Fruit fly (Drosophila melanogaster) whole organism, embryonic: ENCODE measurements around the gene ND-24L.

Experiments used
- Awh ChIP-seq: fragments of 200-800 bp; sonication (Bioruptor generic); IDR thresholded peaks from 2 replicates; pipeline ENCODE4, ENCODE4 v1.3.6; 2022; ENCODE audit warnings: missing biosample characterization, missing genetic modification characterization
- BtbVII ChIP-seq: fragments of 200-800 bp; sonication (Bioruptor generic); optimal IDR thresholded peaks from 3 replicates; lab custom pipeline; 2017; ENCODE audit warnings: missing biosample characterization, mild to moderate bottlenecking, missing genetic modification characterization
- CG13894 ChIP-seq: fragments of 200-800 bp; sonication (Bioruptor generic); optimal IDR thresholded peaks from 3 replicates; lab custom pipeline; 2018; ENCODE audit warnings: missing biosample characterization, mild to moderate bottlenecking, missing genetic modification characterization, moderate library complexity
- CG17912 ChIP-seq: fragments of 200-800 bp; sonication (Bioruptor generic); optimal IDR thresholded peaks from 2 replicates; lab custom pipeline; 2018; ENCODE audit warnings: missing biosample characterization, mild to moderate bottlenecking, missing genetic modification characterization
- CG1832 ChIP-seq: fragments of 200-800 bp; sonication (Bioruptor generic); optimal IDR thresholded peaks from 2 replicates; lab custom pipeline; 2017; ENCODE audit warnings: missing biosample characterization, mild to moderate bottlenecking, missing genetic modification characterization, inconsistent platforms
- CG4360 ChIP-seq: fragments of 200-800 bp; sonication (Bioruptor generic); IDR thresholded peaks from 2 replicates; pipeline ENCODE4 v1.3.6; 2022; ENCODE audit warnings: missing biosample characterization, missing genetic modification characterization
- CG5953 ChIP-seq: fragments of 200-800 bp; sonication (Bioruptor generic); IDR thresholded peaks from 2 replicates; pipeline ENCODE4 v1.3.6; 2022; ENCODE audit warnings: missing biosample characterization, missing genetic modification characterization
- CG6791 ChIP-seq: fragments of 200-800 bp; sonication (Bioruptor generic); IDR thresholded peaks from 3 replicates; pipeline ENCODE4 v1.3.6; 2022; ENCODE audit warnings: missing biosample characterization, missing genetic modification characterization; ENCODE audit not compliant: partially characterized antibody
- CG8290 ChIP-seq, 3 experiments: fragments of 200-800 bp; sonication (Bioruptor generic); optimal IDR thresholded peaks; 2 replicates each; lab custom pipeline; 2016 to 2019; ENCODE audit warnings: missing biosample characterization in 3 of 3, missing genetic modification characterization in 3 of 3, mild to moderate bottlenecking in 2 of 3, moderate library complexity in 1 of 3
- CG8924 ChIP-seq: fragments of 200-800 bp; optimal IDR thresholded peaks from 3 replicates; lab custom pipeline; 2019; ENCODE audit warnings: missing biosample characterization, mild to moderate bottlenecking, missing genetic modification characterization, moderate library complexity
- Kr ChIP-seq: fragments of 200-800 bp; sonication (Bioruptor generic); optimal IDR thresholded peaks from 2 replicates; lab custom pipeline; 2017; ENCODE audit warnings: missing biosample characterization, mild to moderate bottlenecking, missing genetic modification characterization
- Nf-YA ChIP-seq: fragments of 200-800 bp; sonication (Bioruptor generic); IDR thresholded peaks from 2 replicates; pipeline ENCODE4 v1.3.6; 2022; ENCODE audit warnings: missing biosample characterization, missing genetic modification characterization
- Nf-YB ChIP-seq: fragments of 200-800 bp; sonication (Bioruptor generic); optimal IDR thresholded peaks from 3 replicates; lab custom pipeline; 2019; ENCODE audit warnings: missing biosample characterization, mild to moderate bottlenecking, missing genetic modification characterization, moderate library complexity
- Opbp ChIP-seq: fragments of 200-800 bp; sonication (Bioruptor generic); IDR thresholded peaks from 3 replicates; pipeline ENCODE4 v1.3.6; 2022; ENCODE audit warnings: missing biosample characterization, missing genetic modification characterization; ENCODE audit not compliant: partially characterized antibody
- Side ChIP-seq: fragments of 200-800 bp; sonication (Bioruptor generic); optimal IDR thresholded peaks from 2 replicates; lab custom pipeline; 2016; ENCODE audit warnings: missing biosample characterization, missing genetic modification characterization
- crol ChIP-seq: fragments of 200-800 bp; sonication (Bioruptor generic); IDR thresholded peaks from 2 replicates; pipeline ENCODE4 v1.3.6; 2022; ENCODE audit warnings: missing biosample characterization, missing genetic modification characterization
- dmrt11E ChIP-seq: fragments of 200-800 bp; sonication (Bioruptor generic); optimal IDR thresholded peaks from 3 replicates; lab custom pipeline; 2018; ENCODE audit warnings: missing biosample characterization, mild to moderate bottlenecking, missing genetic modification characterization, moderate library complexity
- gcm ChIP-seq: fragments of 200-800 bp; sonication (Bioruptor generic); optimal IDR thresholded peaks from 2 replicates; lab custom pipeline; 2019; ENCODE audit warnings: missing biosample characterization, mild to moderate bottlenecking, missing genetic modification characterization, moderate library complexity
- gsb-n ChIP-seq: fragments of 200-800 bp; sonication (Bioruptor generic); optimal IDR thresholded peaks from 3 replicates; lab custom pipeline; 2018; ENCODE audit warnings: missing biosample characterization, mild to moderate bottlenecking, missing genetic modification characterization
- kni ChIP-seq: fragments of 200-800 bp; sonication (Bioruptor generic); optimal IDR thresholded peaks from 3 replicates; lab custom pipeline; 2017; ENCODE audit warnings: mild to moderate bottlenecking, missing biosample characterization, missing genetic modification reagents, missing genetic modification characterization
- mam ChIP-seq: fragments of 200-800 bp; sonication (Bioruptor generic); optimal IDR thresholded peaks from 3 replicates; lab custom pipeline; 2016; ENCODE audit warnings: missing biosample characterization, missing genetic modification characterization
- nerfin-1 ChIP-seq: fragments of 200-800 bp; sonication (Bioruptor generic); optimal IDR thresholded peaks from 3 replicates; lab custom pipeline; 2019; ENCODE audit warnings: missing biosample characterization, mild to moderate bottlenecking, missing genetic modification characterization, moderate library complexity
- oc ChIP-seq: fragments of 200-800 bp; sonication (Bioruptor generic); optimal IDR thresholded peaks from 2 replicates; lab custom pipeline; 2018; ENCODE audit warnings: missing biosample characterization, mild to moderate bottlenecking, missing genetic modification characterization, moderate library complexity
- pan ChIP-seq, 4 experiments: fragments of >200 bp in 3 of 4; fragments of 200-800 bp in 1 of 4; sonication (Bioruptor generic) in 1 of 4; optimal IDR thresholded peaks in 3 of 4; IDR thresholded peaks in 1 of 4; 2 replicates each; pipeline versions ENCODE4 v1.3.6 to Lab custom; 2017 to 2022; ENCODE audit warnings: missing biosample characterization in 2 of 4, missing genetic modification characterization in 2 of 4, mixed read lengths in 1 of 4
- peb ChIP-seq: fragments of 200-800 bp; sonication (Bioruptor generic); IDR thresholded peaks from 2 replicates; pipeline ENCODE4 v1.3.6; 2022; ENCODE audit warnings: missing biosample characterization, missing genetic modification characterization
- pfk ChIP-seq: fragments of 200-800 bp; sonication (Bioruptor generic); optimal IDR thresholded peaks from 2 replicates; lab custom pipeline; 2018; ENCODE audit warnings: missing biosample characterization, mild to moderate bottlenecking, missing genetic modification characterization, moderate library complexity
- prd ChIP-seq, 3 experiments: fragments of >200 bp in 2 of 3; fragments of 200-800 bp in 1 of 3; sonication (Bioruptor generic) in 1 of 3; optimal IDR thresholded peaks in 2 of 3; IDR thresholded peaks in 1 of 3; 2 replicates in 2 of 3; 3 replicates in 1 of 3; pipeline versions ENCODE4 v1.3.6 to Lab custom; 2017 to 2022; ENCODE audit warnings: missing biosample characterization in 1 of 3, missing genetic modification characterization in 1 of 3
- pros ChIP-seq: fragments of 200-800 bp; sonication (Bioruptor generic); optimal IDR thresholded peaks from 3 replicates; lab custom pipeline; 2019; ENCODE audit warnings: missing biosample characterization, mild to moderate bottlenecking, missing genetic modification characterization, moderate library complexity
- sd ChIP-seq: fragments of 200-800 bp; sonication (Bioruptor generic); optimal IDR thresholded peaks from 3 replicates; lab custom pipeline; 2018; ENCODE audit warnings: missing biosample characterization, mild to moderate bottlenecking, missing genetic modification characterization, moderate library complexity
- seq ChIP-seq: fragments of 200-800 bp; sonication (Bioruptor generic); IDR thresholded peaks from 2 replicates; pipeline ENCODE4 v1.3.6; 2022; ENCODE audit warnings: missing biosample characterization, missing genetic modification characterization
- sqz ChIP-seq: fragments of 200-800 bp; sonication (Bioruptor generic); optimal IDR thresholded peaks from 3 replicates; lab custom pipeline; 2018; ENCODE audit warnings: missing biosample characterization, mild to moderate bottlenecking, missing genetic modification characterization
- tap ChIP-seq: fragments of 200-800 bp; optimal IDR thresholded peaks from 3 replicates; lab custom pipeline; 2019; ENCODE audit warnings: missing biosample characterization, mild to moderate bottlenecking, missing genetic modification characterization, moderate library complexity
- tll ChIP-seq, 2 experiments: fragments of 200-800 bp in 1 of 2; fragments of >200 bp in 1 of 2; sonication (Bioruptor generic) in 1 of 2; optimal IDR thresholded peaks; 2 replicates each; lab custom pipeline; 2017 to 2019; ENCODE audit warnings: missing biosample characterization in 2 of 2, missing genetic modification characterization in 2 of 2, mild to moderate bottlenecking in 1 of 2, moderate library complexity in 1 of 2
- vnd ChIP-seq: fragments of 200-800 bp; sonication (Bioruptor generic); IDR thresholded peaks from 3 replicates; pipeline ENCODE4 v1.3.6; 2022; ENCODE audit warnings: missing biosample characterization, missing genetic modification characterization; ENCODE audit not compliant: partially characterized antibody
- zen ChIP-seq: fragments of 200-800 bp; sonication (Bioruptor generic); optimal IDR thresholded peaks from 3 replicates; lab custom pipeline; 2018; ENCODE audit warnings: missing biosample characterization, mild to moderate bottlenecking, missing genetic modification characterization, moderate library complexity

The ND-24L gene

dm6 chr3L:17320711-17321110 lies at the start of gene ND-24L:
ND-24L (minus strand) TSS chr3L:17320811.
- TF ChIP-seq Opbp (no peak), CG6791 (GFP tag; lab: Robert Waterston, UW) (no peak), BtbVII (GFP tag; lab: Kevin White, UChicago) (no peak), CG8290 (GFP tag; optimal IDR thresholded peaks at IDR 0.05; lab: Kevin White, UChicago) (no peak), CG8290 (tag; optimal IDR thresholded peaks at IDR 0.05; lab: Kevin White, UChicago) (no peak)

- TF ChIP-seq gsb-n (peak; percentile 51), pan (optimal IDR thresholded peaks at IDR 0.05; lab: Kevin White, UChicago) (no peak), pan (GFP tag; optimal IDR thresholded peaks at IDR 0.05 in 1 of 2, IDR thresholded peaks at IDR 0.05 in 1 of 2) (no peak), Nf-YB (GFP tag; lab: Kevin White, UChicago) (peak; percentile 41), Nf-YA (GFP tag; lab: Robert Waterston, UW) (no peak), kni (GFP tag; lab: Kevin White, UChicago) (peak; percentile 47), zen (peak; percentile 69), prd (optimal IDR thresholded peaks at IDR 0.05; lab: Kevin White, UChicago) (no peak), prd (GFP tag; IDR thresholded peaks at IDR 0.05; lab: Robert Waterston, UW) (no peak), CG5953 (GFP tag; lab: Robert Waterston, UW) (no peak), sd (tag; lab: Kevin White, UChicago) (peak; percentile 28), CG8924 (tag; lab: Kevin White, UChicago) (peak; percentile 26), crol (GFP tag; lab: Robert Waterston, UW) (peak; percentile 77), mam (GFP tag; lab: Kevin White, UChicago) (no peak), gcm (peak; percentile 61), CG1832 (GFP tag; lab: Kevin White, UChicago) (peak; percentile 68), peb (GFP tag; lab: Robert Waterston, UW) (no peak), seq (GFP tag; lab: Robert Waterston, UW) (peak; percentile 50; the same call in 1 of the 2 replicates), Awh (peak; percentile 72; the same call in 1 of the 2 replicates), pros (GFP tag; lab: Kevin White, UChicago) (peak; percentile 91), Side (GFP tag; lab: Kevin White, UChicago) (no peak), nerfin-1 (tag; lab: Kevin White, UChicago) (peak; percentile 89), Kr (GFP tag; lab: Kevin White, UChicago) (peak; percentile 76), oc (tag; lab: Kevin White, UChicago) (peak; percentile 25)
These were observed 46.3 kb upstream of the ND-24L start for dm6 chr3L:17366936-17367335.

- peak; percentile 72 for TF ChIP-seq pros (GFP tag; lab: Kevin White, UChicago)
- peak; percentile 55 for TF ChIP-seq sqz (GFP tag; lab: Kevin White, UChicago)
- TF ChIP-seq CG13894 (tag; lab: Kevin White, UChicago), result peak; percentile 14
- TF ChIP-seq CG4360, result peak; percentile 55; the same call in 1 of the 2 replicates
- peak; percentile 89 for TF ChIP-seq oc (tag; lab: Kevin White, UChicago)
- TF ChIP-seq dmrt11E (tag; lab: Kevin White, UChicago), result no peak
- TF ChIP-seq tll (GFP tag; optimal IDR thresholded peaks at IDR 0.05; lab: Kevin White, UChicago), result peak in 1 of 2 experiments; percentile 62
- 0 out of 3 replicates have a peak, but pooled peaks have one; percentile 12 for TF ChIP-seq vnd (GFP tag; lab: Robert Waterston, UW)
- TF ChIP-seq pfk (GFP tag; lab: Kevin White, UChicago), result no peak
- TF ChIP-seq CG17912, result no peak
- TF ChIP-seq tap (tag; lab: Kevin White, UChicago), result peak; percentile 50
These were observed 43.4 kb upstream of the ND-24L start for dm6 chr3L:17364023-17364422.
